Worm (Caenorhabditis elegans) whole organism, L4/young adult: ENCODE measurements around the gene str-243.

Experiments
- W03F9.2 ChIP-seq: fragments of 150-350 bp; optimal IDR thresholded peaks from 2 replicates; lab custom pipeline; 2014; ENCODE audit warnings: missing biosample characterization, missing genetic modification characterization
- dao-5 ChIP-seq: sonication (generic microtip); optimal IDR thresholded peaks from 2 replicates; lab custom pipeline; 2016; ENCODE audit warnings: missing genotype, missing genetic modification characterization, moderate library complexity, missing compliant biosample characterization
- him-1 ChIP-seq: sonication (generic microtip); optimal IDR thresholded peaks from 2 replicates; lab custom pipeline; 2016; ENCODE audit warnings: missing genotype, missing genetic modification reagents, missing genetic modification characterization, missing compliant biosample characterization

DNA sequence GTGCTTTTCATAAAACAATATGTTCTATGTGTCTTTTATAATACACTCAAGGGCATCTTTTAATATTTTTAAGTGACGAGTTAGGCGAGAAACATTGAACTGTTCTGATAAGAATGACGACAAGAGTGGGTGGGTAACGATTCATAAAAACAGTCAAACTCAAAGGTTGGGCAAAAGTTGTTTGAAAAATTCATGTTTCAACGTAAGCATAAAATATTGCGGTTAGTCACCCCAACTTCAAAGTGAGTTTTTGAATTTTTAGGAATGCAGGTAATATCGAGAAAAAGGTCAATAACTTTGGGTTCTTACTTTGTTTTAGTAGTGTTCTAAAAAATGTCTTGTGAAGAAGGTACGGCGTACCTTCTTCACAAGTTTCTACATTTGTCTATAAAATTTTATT, 19.2 kb downstream of the str-243 start, which contains the start of gene oac-31:
- TF ChIP-seq him-1 (tag; lab: Kevin White, UChicago): no peak
- TF ChIP-seq dao-5 (tag; lab: Kevin White, UChicago): no peak
- no peak for TF ChIP-seq W03F9.2 (tag; lab: Kevin White, UChicago)
